Worm (Caenorhabditis elegans): ENCODE results near the gene syf-3.

syf-3 gene

DNA sequence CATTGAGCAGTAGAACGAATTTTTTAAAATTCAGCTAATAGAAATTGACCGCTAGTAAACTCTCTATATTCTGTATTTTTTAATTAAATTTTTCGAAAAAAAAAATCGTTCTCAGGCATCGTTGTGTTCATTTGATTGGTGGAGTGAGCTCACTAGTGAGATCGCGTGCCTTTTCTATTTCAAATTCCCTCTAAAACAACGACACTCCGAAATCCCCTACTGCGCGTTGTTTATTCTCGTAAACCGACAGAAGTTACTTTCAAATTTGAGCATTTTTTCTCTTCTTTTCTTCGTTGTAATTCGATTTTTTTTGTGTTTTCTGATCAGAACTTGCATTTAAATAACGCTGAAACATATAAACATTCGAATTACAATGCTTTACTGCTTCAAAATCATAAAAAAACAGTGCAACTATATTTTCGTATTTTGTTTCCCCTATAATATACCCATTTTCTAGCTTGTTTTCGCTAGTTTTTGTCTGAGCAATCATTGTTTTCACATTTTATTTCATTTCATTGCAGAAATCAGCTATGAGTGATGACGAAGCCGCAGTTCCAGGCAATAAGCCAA lies at the start of gene syf-3:
syf-3 (plus strand) TSS at position 520 of the 570 bp plus-strand sequence.
- TF ChIP-seq unc-62 (GFP tag; optimal IDR thresholded peaks at IDR 0.05): no peak

DNA sequence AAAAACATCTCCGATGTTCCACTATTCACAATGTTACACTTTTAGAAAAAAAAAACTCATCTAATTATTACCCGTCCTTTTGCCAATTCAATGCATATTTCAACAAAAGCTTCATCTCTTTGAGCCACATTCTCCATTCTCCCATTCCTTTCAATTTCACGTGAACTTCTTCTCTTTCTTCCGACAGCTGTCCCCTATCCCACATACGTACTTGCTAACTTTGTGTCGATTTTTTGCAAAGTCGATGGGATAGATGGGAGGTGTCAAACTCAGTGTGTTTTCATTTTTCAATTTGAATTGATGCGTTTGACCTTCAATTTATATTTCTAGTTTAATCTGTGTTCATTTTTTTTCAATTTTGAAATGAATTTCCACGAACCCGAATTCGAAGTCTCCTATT lies 48.6 kb upstream of the syf-3 start:
- TF ChIP-seq unc-62 (GFP tag; optimal IDR thresholded peaks at IDR 0.05): no peak

DNA sequence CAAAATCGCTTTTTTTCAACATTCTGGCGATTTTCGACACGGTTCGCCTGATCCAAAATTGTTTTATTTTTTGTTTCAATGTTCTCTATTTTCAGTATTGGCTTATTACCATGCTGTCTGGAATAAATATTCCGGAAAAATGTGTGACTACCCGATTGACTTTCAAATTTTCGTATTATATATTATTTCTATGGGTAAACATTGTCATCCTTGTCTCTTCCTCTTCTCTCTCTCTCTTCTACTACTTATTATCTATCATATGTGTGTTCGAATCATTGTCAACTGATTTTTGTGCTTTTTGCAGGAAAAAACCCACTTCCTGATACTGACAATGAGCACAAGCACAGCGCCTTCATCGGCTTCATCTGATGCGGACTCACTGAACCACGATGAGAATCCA lies 46.8 kb upstream of the syf-3 start, which contains the start of gene C04E6.7:
C04E6.7 (plus strand) TSS at position 301 of the 400 bp plus-strand sequence.
- no peak for TF ChIP-seq unc-62 (GFP tag; optimal IDR thresholded peaks at IDR 0.05)

DNA sequence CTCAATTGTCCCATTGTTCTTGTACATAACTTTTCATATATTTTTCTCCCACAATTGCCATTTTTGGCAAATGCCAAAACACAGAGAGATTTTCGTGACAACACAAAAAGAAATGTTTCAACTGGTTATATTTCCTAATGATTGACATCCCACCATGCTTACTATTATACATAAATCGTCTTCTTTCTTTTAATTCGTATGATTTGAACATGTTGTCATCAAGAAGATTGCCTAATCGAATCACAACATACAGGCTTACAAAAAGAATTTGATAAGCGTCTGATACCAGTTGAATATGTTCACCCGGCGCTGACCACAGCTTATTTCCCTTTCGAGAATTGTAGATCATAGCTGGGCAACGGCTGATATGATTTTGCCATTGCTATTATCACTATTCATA lies 44.8 kb upstream of the syf-3 start, which contains the start of gene grd-9:
grd-9 (plus strand) TSS at position 301 of the 400 bp plus-strand sequence.
- TF ChIP-seq unc-62 (GFP tag; optimal IDR thresholded peaks at IDR 0.05): no peak

DNA sequence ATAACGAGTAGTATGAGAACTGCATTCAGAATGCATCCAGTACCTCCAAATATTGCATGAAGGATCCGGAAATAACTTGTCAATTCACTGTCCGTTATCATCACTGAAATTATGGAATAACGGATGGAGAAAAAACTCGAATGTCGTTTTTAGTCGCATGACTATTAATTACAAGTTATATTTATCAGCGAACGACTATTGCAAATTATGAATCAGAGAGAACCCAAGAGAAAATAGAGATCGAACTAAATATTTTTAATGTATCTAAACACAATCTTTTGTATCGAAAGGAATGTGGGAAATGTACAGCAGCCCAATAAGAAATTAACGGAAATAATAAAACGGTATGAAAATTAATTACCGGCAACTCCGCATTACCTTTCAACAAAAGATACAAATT lies 39.9 kb upstream of the syf-3 start, which contains the start of gene srd-16:
srd-16 (minus strand) TSS at position 101 of the 400 bp plus-strand sequence.
- TF ChIP-seq unc-62 (GFP tag; optimal IDR thresholded peaks at IDR 0.05): no peak

DNA sequence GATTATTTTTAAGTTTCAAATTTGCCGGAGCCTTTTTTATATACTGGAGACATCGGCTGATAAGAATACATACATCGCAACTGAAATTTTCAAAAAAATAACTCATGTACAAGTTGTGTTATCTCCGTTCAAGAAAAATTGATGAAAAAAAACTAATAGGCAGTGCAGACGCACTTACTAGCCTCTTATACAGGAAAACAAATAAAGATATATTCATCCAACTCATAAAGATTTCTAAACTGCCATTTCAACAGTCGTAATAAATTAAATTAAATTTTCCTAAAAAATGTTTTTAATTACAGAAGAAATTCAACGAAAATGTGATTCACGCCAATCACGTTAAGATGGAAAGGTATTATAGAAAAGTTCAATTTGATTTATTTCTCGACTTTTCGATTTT lies 38.0 kb upstream of the syf-3 start, which contains the start of gene C04E6.5:
C04E6.5 (plus strand) TSS at position 301 of the 400 bp plus-strand sequence.
- no peak for TF ChIP-seq unc-62 (GFP tag; optimal IDR thresholded peaks at IDR 0.05)

DNA sequence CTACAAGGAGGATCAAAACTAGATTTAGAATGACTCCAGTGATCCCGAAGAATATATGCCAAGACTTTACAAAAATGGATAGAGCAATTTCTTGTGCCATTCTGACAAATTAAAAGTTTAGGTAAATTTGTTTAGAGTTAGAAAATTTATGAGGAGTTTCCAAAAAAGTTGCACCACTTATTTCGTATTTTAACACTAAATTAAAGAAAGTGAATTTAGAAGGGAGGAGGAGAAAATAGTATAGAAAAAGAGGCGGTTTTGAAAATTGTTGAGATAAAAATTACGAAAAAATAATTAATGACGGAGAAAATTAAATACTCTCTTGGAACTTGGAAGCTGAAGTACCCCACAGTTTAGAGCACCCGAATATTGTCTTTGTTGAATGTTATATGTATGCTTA lies 33.6 kb upstream of the syf-3 start, which contains the start of gene srd-15:
srd-15 (minus strand) TSS at position 101 of the 400 bp plus-strand sequence.
- TF ChIP-seq unc-62 (GFP tag; optimal IDR thresholded peaks at IDR 0.05): no peak

DNA sequence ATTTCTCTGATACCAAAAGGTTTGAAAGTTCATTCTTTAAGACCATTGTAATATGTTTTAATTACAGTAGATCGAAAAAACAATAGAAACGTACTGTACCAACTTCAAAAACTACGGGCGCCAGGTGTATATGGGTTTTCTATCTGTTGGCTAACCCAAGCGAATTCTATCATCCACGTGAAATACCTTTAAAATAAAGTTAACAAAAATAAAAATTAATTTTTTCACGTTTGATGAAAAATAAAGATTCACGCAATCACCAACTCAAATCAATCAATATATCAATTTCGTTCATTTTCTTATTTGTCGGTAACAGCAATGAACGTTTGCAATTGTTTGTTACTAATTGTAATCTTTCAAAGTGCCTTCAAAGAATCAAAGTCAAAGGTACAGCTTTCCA lies 32.7 kb upstream of the syf-3 start, which contains the start of gene C04E6.4:
C04E6.4 (plus strand) TSS at position 301 of the 400 bp plus-strand sequence.
- TF ChIP-seq unc-62 (GFP tag; optimal IDR thresholded peaks at IDR 0.05): no peak

DNA sequence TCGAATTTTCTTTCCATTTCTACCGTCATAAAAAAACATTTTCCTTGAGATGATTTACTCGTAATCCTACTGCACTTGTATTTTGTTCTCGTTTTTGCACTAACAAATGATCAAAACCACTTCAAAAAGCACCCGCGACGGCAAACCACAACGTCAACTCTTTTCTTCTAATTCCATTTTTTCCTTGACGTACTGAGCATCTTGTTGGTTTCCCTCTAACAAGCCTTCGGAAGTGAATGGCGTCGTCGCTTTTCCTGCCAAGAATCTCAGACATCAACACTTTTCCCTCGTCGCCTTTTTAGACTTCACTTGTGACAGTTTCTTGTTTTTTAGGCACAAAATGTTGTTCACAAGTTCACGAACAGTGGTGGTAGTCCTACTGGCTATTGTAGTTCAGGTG lies 27.4 kb upstream of the syf-3 start, which contains the start of gene C04E6.13:
C04E6.13 (plus strand) TSS at position 301 of the 400 bp plus-strand sequence.
- TF ChIP-seq unc-62 (GFP tag; optimal IDR thresholded peaks at IDR 0.05): no peak

DNA sequence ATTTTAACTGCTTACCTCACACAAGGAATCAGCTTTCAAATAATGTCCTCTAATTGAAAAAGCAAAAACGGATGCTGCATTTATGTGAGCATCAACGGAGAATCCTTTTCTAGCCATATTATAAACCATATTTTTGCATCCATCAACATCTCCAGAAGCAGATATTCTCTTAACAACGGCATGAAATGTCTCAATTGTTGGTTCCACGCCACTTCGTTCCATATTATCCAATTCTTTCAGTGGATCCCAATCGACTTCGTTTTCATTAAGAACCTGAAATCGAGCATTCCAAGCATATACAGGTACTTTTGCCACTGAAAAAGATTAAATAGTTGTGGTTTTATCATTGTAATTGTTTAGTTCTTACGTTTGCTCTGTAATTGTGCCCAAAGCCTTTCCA lies 23.0 kb upstream of the syf-3 start:
- TF ChIP-seq unc-62 (GFP tag; optimal IDR thresholded peaks at IDR 0.05): no peak

DNA sequence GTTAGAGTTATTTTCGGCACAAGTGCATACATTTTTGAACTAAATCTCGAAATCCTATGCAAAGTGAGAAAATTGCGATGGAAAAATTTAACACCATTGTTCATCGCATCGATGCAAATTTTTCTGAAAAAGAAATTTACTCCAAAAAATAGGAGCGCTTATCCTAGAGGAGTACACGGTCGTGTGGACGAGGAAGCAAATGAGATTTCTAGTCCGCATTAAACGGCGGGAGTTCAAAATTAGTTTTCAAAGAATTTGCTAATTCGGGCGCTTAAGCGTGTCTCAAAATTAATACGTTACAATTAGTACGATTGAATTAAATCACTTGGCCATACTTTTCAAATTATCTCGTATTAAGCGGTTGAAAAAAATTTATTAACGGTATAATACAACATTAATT lies 22.1 kb upstream of the syf-3 start, which contains the start of gene lrpr-1:
lrpr-1 (minus strand) TSS at position 185 of the 400 bp plus-strand sequence.
- no peak for TF ChIP-seq unc-62 (GFP tag; optimal IDR thresholded peaks at IDR 0.05)

DNA sequence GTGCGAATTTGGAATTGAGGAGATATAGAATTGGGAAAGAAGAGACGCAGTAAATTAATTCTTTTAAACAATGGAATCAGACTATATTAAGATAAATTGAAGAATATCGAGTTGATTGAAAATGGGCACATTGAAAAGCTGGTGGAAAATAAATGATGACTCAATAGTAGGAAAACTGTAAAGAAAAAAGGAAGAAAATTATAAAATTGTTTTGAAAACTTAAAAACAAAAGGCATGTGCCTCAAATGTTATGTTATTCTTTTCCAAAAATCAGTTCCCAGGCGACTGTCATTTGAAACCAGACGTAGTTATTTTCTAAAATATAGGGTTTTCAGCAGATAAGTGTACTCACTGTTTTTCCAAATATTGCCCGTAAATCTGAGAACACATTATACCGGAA lies 19.9 kb upstream of the syf-3 start, which contains the start of gene C04E6.12:
C04E6.12 (minus strand) TSS at position 101 of the 400 bp plus-strand sequence.
- TF ChIP-seq unc-62 (GFP tag; optimal IDR thresholded peaks at IDR 0.05): no peak

DNA sequence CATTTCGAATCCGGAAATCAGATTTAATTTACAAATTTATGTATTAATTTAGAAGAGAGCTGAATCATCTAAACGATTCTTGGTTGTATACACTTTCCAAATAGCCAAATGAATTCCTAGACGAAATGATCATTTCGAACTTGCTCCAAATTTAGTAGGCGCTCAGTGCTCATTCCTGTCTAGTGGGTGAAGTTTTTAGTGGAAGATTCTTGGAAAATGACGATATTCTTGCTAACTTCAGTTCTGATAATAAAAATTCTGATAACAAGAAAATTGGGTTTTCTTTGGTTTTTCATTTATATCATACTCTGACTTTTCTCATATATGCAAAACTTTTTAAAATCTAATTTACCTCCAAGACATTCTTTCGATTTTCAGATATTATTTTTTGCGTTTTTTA lies 18.1 kb upstream of the syf-3 start:
- TF ChIP-seq unc-62 (GFP tag; optimal IDR thresholded peaks at IDR 0.05): no peak

DNA sequence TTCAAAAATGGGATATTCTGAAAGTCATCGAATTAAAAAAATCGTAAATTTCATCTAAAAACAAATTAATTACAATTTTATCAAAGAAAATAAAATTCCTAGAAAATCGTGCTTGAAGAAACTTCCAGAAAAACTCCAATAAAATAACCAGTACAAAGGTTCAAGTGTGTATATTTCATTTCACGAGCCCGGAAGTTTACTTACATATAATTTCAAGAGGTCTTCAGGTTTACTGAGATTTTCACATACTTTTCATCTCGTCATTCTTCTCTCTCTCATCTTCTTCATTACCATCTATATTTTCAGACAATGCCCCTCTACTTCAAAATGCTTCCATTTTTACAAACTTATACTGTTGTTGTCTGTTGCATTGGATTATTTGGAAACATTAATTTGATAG lies 17.6 kb upstream of the syf-3 start, which contains the start of gene srsx-18:
srsx-18 (plus strand) TSS at position 301 of the 400 bp plus-strand sequence.
- no peak for TF ChIP-seq unc-62 (GFP tag; optimal IDR thresholded peaks at IDR 0.05)

DNA sequence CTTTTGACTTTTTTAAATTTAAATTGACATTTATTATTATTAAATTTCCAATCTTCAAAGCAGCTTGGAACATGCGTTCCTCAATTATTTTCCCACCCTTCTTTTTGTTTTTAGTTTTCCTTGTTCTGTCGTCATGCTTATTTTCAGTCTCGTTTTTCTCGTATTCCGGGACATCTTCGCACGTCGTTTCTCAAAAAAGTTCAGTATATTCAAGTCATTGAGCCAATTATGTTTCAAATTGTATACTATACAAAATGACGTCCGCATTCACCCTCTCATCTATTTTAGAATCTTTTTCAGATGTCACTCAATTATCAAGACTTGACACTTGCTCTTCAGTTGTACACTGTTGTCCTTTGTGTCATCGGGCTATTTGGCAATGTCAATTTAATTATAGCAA lies 12.5 kb upstream of the syf-3 start, which contains the start of gene srsx-17:
srsx-17 (plus strand) TSS at position 301 of the 400 bp plus-strand sequence.
- TF ChIP-seq unc-62 (GFP tag; optimal IDR thresholded peaks at IDR 0.05): no peak

DNA sequence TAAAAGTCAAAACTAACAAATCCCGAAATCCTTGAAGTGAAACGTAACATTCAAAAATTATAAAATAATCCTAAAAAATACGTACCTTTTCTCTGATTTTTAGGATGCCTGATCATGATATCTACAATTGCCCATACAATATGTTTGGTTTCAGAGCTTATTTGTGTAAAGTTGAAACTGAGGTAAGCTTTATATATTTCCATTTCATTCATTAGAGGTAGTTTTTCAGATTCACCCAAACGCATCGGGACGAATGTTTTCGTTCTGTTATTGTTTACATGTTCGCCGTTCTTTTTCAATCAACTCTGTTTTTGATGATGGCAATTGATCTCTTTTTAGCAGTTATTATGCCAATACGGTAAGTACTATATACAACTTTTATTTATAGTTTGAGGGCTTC lies 11.8 kb upstream of the syf-3 start:
- TF ChIP-seq unc-62 (GFP tag; optimal IDR thresholded peaks at IDR 0.05): no peak

DNA sequence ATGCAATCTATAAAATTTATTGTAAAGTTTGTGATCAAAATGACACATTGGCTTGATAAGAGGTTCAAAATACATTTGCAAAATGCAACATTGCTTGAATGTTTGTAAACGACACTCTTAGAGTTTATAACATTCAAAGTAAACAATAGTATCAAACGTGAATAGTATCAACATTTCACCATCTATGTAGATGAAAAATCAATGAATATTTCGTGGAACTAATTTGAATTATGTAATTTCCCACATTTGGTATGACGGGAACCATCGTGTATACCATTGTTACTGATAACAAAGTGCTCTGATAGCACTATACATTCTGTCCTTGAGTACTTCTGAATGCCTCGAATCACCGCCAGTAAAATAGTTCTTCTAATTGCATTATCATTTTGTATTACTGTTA lies 9.2 kb upstream of the syf-3 start, which contains the start of gene galt-1:
galt-1 (plus strand) TSS at position 318 of the 400 bp plus-strand sequence.
- TF ChIP-seq unc-62 (GFP tag; optimal IDR thresholded peaks at IDR 0.05): no peak

Measured in whole organism, dauer.